Worm (Caenorhabditis elegans): ENCODE data around the gene ran-5.

Gene ran-5

DNA sequence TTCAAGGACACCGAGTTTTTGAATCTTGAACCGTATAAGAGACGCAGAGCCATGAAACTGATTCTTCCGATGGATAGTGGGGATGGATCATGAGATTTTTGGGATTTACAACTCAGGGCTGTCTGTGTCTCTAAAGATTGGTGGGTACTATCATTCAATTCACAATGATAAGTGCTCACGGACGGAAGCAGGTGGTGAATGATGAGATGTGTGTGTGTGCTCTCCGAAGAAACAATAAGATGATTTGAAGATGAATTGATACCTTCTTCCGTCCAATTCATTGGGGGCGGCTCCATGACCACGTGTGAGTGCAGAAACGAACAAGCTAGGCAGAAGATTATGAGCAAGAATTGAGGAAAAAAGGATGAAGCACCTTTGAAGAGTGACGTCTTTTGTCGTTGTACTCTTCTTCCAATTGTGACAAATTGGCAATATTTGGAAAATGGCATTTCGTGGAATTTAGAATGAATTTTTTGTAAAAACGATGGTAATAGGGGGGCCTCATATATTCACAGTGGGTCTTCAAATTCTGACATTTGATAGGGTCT lies 19.2 kb upstream of the ran-5 start (continued):
- TF ChIP-seq ztf-4 (tag; optimal IDR thresholded peaks at IDR 0.05) (no peak), rnt-1 (tag; optimal IDR thresholded peaks at IDR 0.05) (peak; percentile 66), mab-9 (GFP tag; IDR thresholded peaks at IDR 0.05) (no peak), nhr-71 (tag; optimal IDR thresholded peaks at IDR 0.05) (peak; percentile 80), nhr-11 (tag; optimal IDR thresholded peaks at IDR 0.05) (no peak), sptf-1 (tag; optimal IDR thresholded peaks at IDR 0.05) (no peak), lsy-2 (tag; optimal IDR thresholded peaks at IDR 0.05) (peak; percentile 3 to 51), grh-1 (GFP tag; IDR thresholded peaks at IDR 0.05) (no peak), nhr-84 (tag; optimal IDR thresholded peaks at IDR 0.05) (no peak), tbx-2 (tag; optimal IDR thresholded peaks at IDR 0.05) (no peak), hlh-4 (tag; optimal IDR thresholded peaks at IDR 0.05) (no peak), ama-1 (optimal IDR thresholded peaks at IDR 0.05) (no peak), ceh-90 (tag; optimal IDR thresholded peaks at IDR 0.05) (no peak), lin-15B (tag; optimal IDR thresholded peaks at IDR 0.05) (no peak), lin-35 (GFP tag; optimal IDR thresholded peaks at IDR 0.05) (no peak), snu-23 (GFP tag; optimal IDR thresholded peaks at IDR 0.05) (peak; percentile 46), dsc-1 (tag; optimal IDR thresholded peaks at IDR 0.05) (peak; percentile 75), hpl-2 (GFP tag; optimal IDR thresholded peaks at IDR 0.05) (no peak), nhr-90 (tag; optimal IDR thresholded peaks at IDR 0.05; ENCODE audit: poor library complexity) (no peak), fkh-10 (GFP tag; optimal IDR thresholded peaks at IDR 0.05) (no peak), efl-3 (GFP tag; optimal IDR thresholded peaks at IDR 0.05) (no peak), blmp-1 (tag; optimal IDR thresholded peaks at IDR 0.05) (no peak), swsn-7 (tag; optimal IDR thresholded peaks at IDR 0.05) (peak; percentile 12), ceh-82 (tag; optimal IDR thresholded peaks at IDR 0.05) (no peak), nhr-19 (GFP tag; conservative IDR thresholded peaks at IDR 0.05) (peak; percentile 38; the same call in 1 of the 2 replicates), fos-1 (tag; optimal IDR thresholded peaks at IDR 0.05) (no peak), efl-1 (optimal IDR thresholded peaks at IDR 0.05) (peak; percentile 12 to 20), efl-1 (GFP tag; optimal IDR thresholded peaks at IDR 0.05 in 1 of 2) (peak in 1 of 2 experiments; percentile 84), unc-62 (GFP tag; optimal IDR thresholded peaks at IDR 0.05) (no peak), pqm-1 (tag; optimal IDR thresholded peaks at IDR 0.05) (no peak), nhr-28 (tag; optimal IDR thresholded peaks at IDR 0.05) (no peak), zag-1 (tag; optimal IDR thresholded peaks at IDR 0.05) (no peak), isw-1 (GFP tag; IDR thresholded peaks at IDR 0.05) (no peak), nhr-47 (tag; optimal IDR thresholded peaks at IDR 0.05) (peak; percentile 3), jun-1 (tag; optimal IDR thresholded peaks at IDR 0.05) (no peak), nhr-237 (tag; optimal IDR thresholded peaks at IDR 0.05) (no peak), vab-15 (tag; optimal IDR thresholded peaks at IDR 0.05) (no peak), Y116A8C.19 (tag; optimal IDR thresholded peaks at IDR 0.05; ENCODE audit: borderline replicate concordance) (no peak), aha-1 (tag; optimal IDR thresholded peaks at IDR 0.05) (no peak), dpl-1 (GFP tag; optimal IDR thresholded peaks at IDR 0.05) (no peak), tlp-1 (tag; optimal IDR thresholded peaks at IDR 0.05) (no peak), lin-13 (GFP tag; optimal IDR thresholded peaks at IDR 0.05) (no peak), nhr-76 (tag; optimal IDR thresholded peaks at IDR 0.05) (no peak), unc-30 (tag; optimal IDR thresholded peaks at IDR 0.05) (no peak), lir-3 (tag; optimal IDR thresholded peaks at IDR 0.05; ENCODE audit: poor library complexity) (no peak), ces-1 (GFP tag; optimal IDR thresholded peaks at IDR 0.05) (no peak), snpc-4 (tag; optimal IDR thresholded peaks at IDR 0.05) (no peak), hlh-17 (GFP tag; optimal IDR thresholded peaks at IDR 0.05; ENCODE audit: borderline replicate concordance) (no peak), elt-2 (tag; optimal IDR thresholded peaks at IDR 0.05) (no peak), egl-27 (tag; optimal IDR thresholded peaks at IDR 0.05) (no peak), xbp-1 (tag; optimal IDR thresholded peaks at IDR 0.05) (no peak), nhr-85 (tag) (no peak), elt-3 (tag; optimal IDR thresholded peaks at IDR 0.05) (no peak), ceh-88 (GFP tag; IDR thresholded peaks at IDR 0.05) (no peak)
